Fruit fly (Drosophila melanogaster): ENCODE results near the gene Sk1.

- TF ChIP-seq CG32264 (GFP tag; optimal IDR thresholded peaks at IDR 0.05), result no peak
- TF ChIP-seq Hnf4 (GFP tag; optimal IDR thresholded peaks at IDR 0.05), result no peak
- no peak for TF ChIP-seq h (GFP tag; optimal IDR thresholded peaks at IDR 0.05)
- no peak for TF ChIP-seq dl (GFP tag; optimal IDR thresholded peaks at IDR 0.05; ENCODE audit: insufficient read depth in 1 of 2, partially characterized antibody in 2 of 2)
- no peak for TF ChIP-seq Dif (GFP tag; optimal IDR thresholded peaks at IDR 0.05; ENCODE audit: partially characterized antibody)
- TF ChIP-seq Hr83 (GFP tag; optimal IDR thresholded peaks at IDR 0.05; ENCODE audit: poor library complexity, severe bottlenecking), result no peak
- no peak for TF ChIP-seq sv (GFP tag; optimal IDR thresholded peaks at IDR 0.05)
- no peak for TF ChIP-seq Sp1 (GFP tag; optimal IDR thresholded peaks at IDR 0.05)
- TF ChIP-seq woc (GFP tag; optimal IDR thresholded peaks at IDR 0.05), result no peak
- TF ChIP-seq Abd-B (GFP tag; optimal IDR thresholded peaks at IDR 0.05), result no peak
- TF ChIP-seq brk (GFP tag; optimal IDR thresholded peaks at IDR 0.05), result no peak
- no peak for TF ChIP-seq usp (GFP tag; optimal IDR thresholded peaks at IDR 0.05)
- TF ChIP-seq Dfd (GFP tag; optimal IDR thresholded peaks at IDR 0.05), result no peak
Measured at dm6 chrX:11424512-11424911, 17.8 kb upstream of the Sk1 start.

All from whole organism, wandering third instar larva.